Fruit fly (Drosophila melanogaster): ENCODE results near the gene Daxx.

DNA sequence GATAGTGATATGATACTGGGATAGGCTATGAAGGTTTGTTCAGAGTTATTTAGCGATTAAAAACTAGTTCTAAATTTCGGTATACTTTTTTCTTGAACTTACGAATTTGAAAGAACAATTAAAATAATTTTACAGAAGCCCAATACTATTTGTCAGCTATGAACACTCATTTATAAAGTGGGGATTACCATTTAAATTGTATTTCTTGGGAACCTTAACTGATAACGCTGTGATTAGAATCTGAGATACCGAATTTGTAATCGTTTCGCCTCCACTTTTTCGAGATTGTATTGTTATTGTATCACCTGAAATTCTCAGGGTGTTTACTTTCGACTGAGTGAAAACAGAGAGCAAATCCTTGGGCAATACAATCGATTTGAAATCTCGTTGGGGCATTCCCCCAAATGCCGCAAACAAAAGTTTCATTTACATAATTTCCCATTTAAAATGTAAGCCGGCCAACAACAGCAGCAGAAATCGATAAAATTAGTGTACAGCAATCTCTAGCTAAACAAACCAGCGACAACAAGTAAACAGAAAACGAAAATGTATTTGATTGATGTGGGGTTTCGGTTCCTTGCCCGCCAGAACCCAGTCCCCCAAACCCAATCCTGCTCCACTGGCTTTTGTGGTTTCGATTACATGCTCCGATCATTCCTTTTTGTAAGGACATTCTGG is 20.1 kb downstream of the Daxx start:
- TF ChIP-seq psq (optimal IDR thresholded peaks at IDR 0.05) = no peak
- no peak for TF ChIP-seq Dll (optimal IDR thresholded peaks at IDR 0.05)
- no peak for TF ChIP-seq EcR (GFP tag; optimal IDR thresholded peaks at IDR 0.05)
- no peak for TF ChIP-seq usp (GFP tag; optimal IDR thresholded peaks at IDR 0.05)
- TF ChIP-seq CG8478 (optimal IDR thresholded peaks at IDR 0.05) = no peak
